Worm (Caenorhabditis elegans) whole organism, midembryonic: ENCODE measurements around the gene Y54G9A.5.

Source experiments
- flt-1 ChIP-seq: fragments of 200-800 bp; sonication (Bioruptor generic); IDR thresholded peaks from 2 replicates; pipeline ENCODE4 v1.3.6; 2022; ENCODE audit warnings: missing genetic modification characterization, missing compliant biosample characterization
- klf-2 ChIP-seq: fragments of 200-800 bp; sonication (Bioruptor generic); conservative IDR thresholded peaks from 2 replicates; pipeline ENCODE4 v1.3.6; 2022; ENCODE audit warnings: missing genetic modification reagents, missing genetic modification characterization, missing compliant biosample characterization
- ztf-23 ChIP-seq: fragments of 200-800 bp; sonication (Bioruptor generic); IDR thresholded peaks from 2 replicates; pipeline ENCODE4 v1.3.6; 2022; ENCODE audit warnings: missing genetic modification reagents, missing genetic modification characterization, missing compliant biosample characterization
- ztf-29 ChIP-seq: fragments of 200-800 bp; sonication (Bioruptor generic); IDR thresholded peaks from 2 replicates; pipeline ENCODE4 v1.3.6; 2022; ENCODE audit warnings: missing genetic modification reagents, missing genetic modification characterization, missing compliant biosample characterization

ce11 chrII:13741449-13741848, 18.6 kb downstream of the Y54G9A.5 start, which contains the start of gene mig-14:
- TF ChIP-seq ztf-29 (GFP tag; lab: Robert Waterston, UW): no peak
- TF ChIP-seq flt-1 (GFP tag; lab: Robert Waterston, UW): no peak
- no peak for TF ChIP-seq klf-2 (GFP tag; lab: Robert Waterston, UW)
- no peak for TF ChIP-seq ztf-23 (GFP tag; lab: Robert Waterston, UW)
